Fruit fly (Drosophila melanogaster) whole organism, prepupa: ENCODE data around the gene RhoGAP68F.

Experiments
- Blimp-1 ChIP-seq: fragments of 200-800 bp; sonication (Bioruptor generic); optimal IDR thresholded peaks from 3 replicates; lab custom pipeline; 2017; ENCODE audit warnings: missing biosample characterization, missing genetic modification characterization, mild to moderate bottlenecking, moderate library complexity, missing genetic modification reagents
- CG10669 ChIP-seq: fragments of 200-800 bp; sonication (Bioruptor generic); optimal IDR thresholded peaks from 3 replicates; lab custom pipeline; 2018; ENCODE audit warnings: missing biosample characterization, mild to moderate bottlenecking, missing genetic modification characterization, moderate library complexity
- CG3032 ChIP-seq: fragments of 200-800 bp; optimal IDR thresholded peaks from 2 replicates; lab custom pipeline; 2019; ENCODE audit warnings: missing biosample characterization, mild to moderate bottlenecking, missing genetic modification characterization, moderate library complexity
- CG3919 ChIP-seq: fragments of 200-800 bp; sonication (Bioruptor generic); optimal IDR thresholded peaks from 3 replicates; lab custom pipeline; 2016; ENCODE audit warnings: missing biosample characterization, missing genetic modification characterization
- CG4318 ChIP-seq: fragments of 200-800 bp; sonication (Bioruptor generic); optimal IDR thresholded peaks from 3 replicates; lab custom pipeline; 2017; ENCODE audit warnings: missing biosample characterization, mild to moderate bottlenecking, missing genetic modification characterization
- CG6792 ChIP-seq: fragments of 200-800 bp; sonication (Bioruptor generic); optimal IDR thresholded peaks from 3 replicates; lab custom pipeline; 2016; ENCODE audit warnings: missing biosample characterization, missing genetic modification characterization
- CG8319 ChIP-seq: fragments of 200-800 bp; sonication (Bioruptor generic); optimal IDR thresholded peaks from 3 replicates; lab custom pipeline; 2016; ENCODE audit warnings: missing biosample characterization, missing genetic modification characterization
- CG9139 ChIP-seq: fragments of 200-800 bp; sonication (Bioruptor generic); optimal IDR thresholded peaks from 3 replicates; lab custom pipeline; 2017; ENCODE audit warnings: missing biosample characterization, mild to moderate bottlenecking, missing genetic modification characterization
- Eip75B ChIP-seq: fragments of 200-800 bp; sonication (Bioruptor generic); optimal IDR thresholded peaks from 3 replicates; lab custom pipeline; 2016; ENCODE audit warnings: missing biosample characterization, missing genetic modification characterization
- Ets21C ChIP-seq: fragments of 200-800 bp; sonication (Bioruptor generic); optimal IDR thresholded peaks from 3 replicates; lab custom pipeline; 2016; ENCODE audit warnings: missing biosample characterization, missing genetic modification characterization
- Gug ChIP-seq: fragments of 200-800 bp; sonication (Bioruptor generic); IDR thresholded peaks from 2 replicates; pipeline ENCODE4 v1.3.6; 2022; ENCODE audit warnings: missing biosample characterization, missing genetic modification characterization
- Hr38 ChIP-seq: sonication (Bioruptor generic); optimal IDR thresholded peaks from 2 replicates; lab custom pipeline; 2016; ENCODE audit warnings: missing biosample characterization, missing genetic modification characterization
- Hr4 ChIP-seq: fragments of 200-800 bp; sonication (Bioruptor generic); optimal IDR thresholded peaks from 3 replicates; lab custom pipeline; 2016; ENCODE audit warnings: missing biosample characterization, missing genetic modification characterization
- Sox15 ChIP-seq: fragments of 200-800 bp; sonication (Bioruptor generic); optimal IDR thresholded peaks from 3 replicates; lab custom pipeline; 2016; ENCODE audit warnings: missing biosample characterization, missing genetic modification characterization
- cyc ChIP-seq: fragments of 200-800 bp; sonication (Bioruptor generic); optimal IDR thresholded peaks from 3 replicates; lab custom pipeline; 2016; ENCODE audit warnings: missing biosample characterization, missing genetic modification characterization
- fd85E ChIP-seq: fragments of 200-800 bp; sonication (Bioruptor generic); optimal IDR thresholded peaks from 3 replicates; lab custom pipeline; 2016; ENCODE audit warnings: missing biosample characterization, missing genetic modification characterization
- fkh ChIP-seq: fragments of 200-800 bp; sonication (Bioruptor generic); optimal IDR thresholded peaks from 3 replicates; lab custom pipeline; 2017; ENCODE audit warnings: missing biosample characterization, mild to moderate bottlenecking, missing genetic modification characterization, moderate library complexity
- pdm3 ChIP-seq: fragments of 200-800 bp; sonication (Bioruptor generic); optimal IDR thresholded peaks from 3 replicates; lab custom pipeline; 2016; ENCODE audit warnings: missing biosample characterization, missing genetic modification characterization
- svp ChIP-seq: fragments of 200-800 bp; sonication (Bioruptor generic); peaks from one replicate; lab custom pipeline; 2016; ENCODE audit warnings: missing biosample characterization, missing genetic modification characterization
- topi ChIP-seq: fragments of 200-800 bp; sonication (Bioruptor generic); optimal IDR thresholded peaks from 3 replicates; lab custom pipeline; 2016; ENCODE audit warnings: missing biosample characterization, missing genetic modification characterization

The RhoGAP68F gene

dm6 chr3L:12185336-12185735 is 46.7 kb downstream of the RhoGAP68F start:
- TF ChIP-seq Gug (no peak), CG10669 (no peak), cyc (GFP tag; lab: Kevin White, UChicago) (no peak), CG9139 (GFP tag; lab: Kevin White, UChicago) (no peak), Hr4 (GFP tag; lab: Kevin White, UChicago) (no peak), Blimp-1 (GFP tag; lab: Kevin White, UChicago) (no peak), topi (GFP tag; lab: Kevin White, UChicago) (no peak), svp (peak; percentile 71)
- TF ChIP-seq, all 60 proteins: peak for 1

- no peak for TF ChIP-seq CG4318
- TF ChIP-seq CG3919 (GFP tag; lab: Kevin White, UChicago): no peak
- no peak for TF ChIP-seq Ets21C
- TF ChIP-seq pdm3: no peak
- no peak for TF ChIP-seq fkh (GFP tag; lab: Kevin White, UChicago)
- TF ChIP-seq CG6792 (GFP tag; lab: Kevin White, UChicago): no peak
- no peak for TF ChIP-seq CG8319 (GFP tag; lab: Kevin White, UChicago)
- no peak for TF ChIP-seq fd85E
- TF ChIP-seq CG3032 (tag; lab: Kevin White, UChicago): no peak
These were observed 49.9 kb downstream of the RhoGAP68F start, which contains the start of gene Est-6 for dm6 chr3L:12188518-12188917. Gene Est-6, plus strand, starts transcription at chr3L:12188818.

dm6 chr3L:12190433-12190832 is 51.8 kb downstream of the RhoGAP68F start, which contains the start of gene Est-P:
Gene Est-P, plus strand, starts transcription at chr3L:12190733.
- no peak for TF ChIP-seq fd85E
- no peak for TF ChIP-seq Hr38 (GFP tag; lab: Kevin White, UChicago)
- no peak for TF ChIP-seq Ets21C
- TF ChIP-seq Eip75B (GFP tag; lab: Kevin White, UChicago): no peak
- TF ChIP-seq Sox15 (GFP tag; lab: Kevin White, UChicago): no peak
- TF ChIP-seq, all 60 proteins: peak for 0
